Fruit fly (Drosophila melanogaster) whole organism, embryonic: ENCODE measurements around the gene CG13297.
A peak's percentile ranks its signal among the peaks of the same experiment; 100 is the strongest.

ENCODE experiments used
- CG11398 ChIP-seq: fragments of 200-800 bp; sonication (Bioruptor generic); optimal IDR thresholded peaks from 2 replicates; lab custom pipeline; 2016; ENCODE audit warnings: missing biosample characterization, missing genetic modification characterization
- CG11695 ChIP-seq: fragments of 200-800 bp; sonication (Bioruptor generic); IDR thresholded peaks from 3 replicates; pipeline ENCODE4 v1.3.6; 2022; ENCODE audit warnings: missing biosample characterization, missing genetic modification characterization
- CG11696 ChIP-seq: fragments of 200-800 bp; sonication (Bioruptor generic); IDR thresholded peaks from 2 replicates; pipeline ENCODE4 v1.3.6; 2022; ENCODE audit warnings: missing biosample characterization, missing genetic modification characterization
- CG1233 ChIP-seq: fragments of 200-800 bp; sonication (Bioruptor generic); optimal IDR thresholded peaks from 4 replicates; lab custom pipeline; 2018; ENCODE audit warnings: missing biosample characterization, mild to moderate bottlenecking, missing genetic modification characterization
- CG14050 ChIP-seq: fragments of 200-800 bp; sonication (Bioruptor generic); IDR thresholded peaks from 3 replicates; pipeline ENCODE4 v1.3.6; 2022; ENCODE audit warnings: missing biosample characterization, missing genetic modification characterization
- CG1529 ChIP-seq: fragments of 200-800 bp; sonication (Bioruptor generic); optimal IDR thresholded peaks from 3 replicates; lab custom pipeline; 2018; ENCODE audit warnings: missing biosample characterization, missing genetic modification characterization
- CG17328 ChIP-seq: fragments of 200-800 bp; sonication (Bioruptor generic); IDR thresholded peaks from 2 replicates; pipeline ENCODE4 v1.3.6; 2022; ENCODE audit warnings: missing biosample characterization, missing genetic modification characterization
- CG2202 ChIP-seq: fragments of 200-800 bp; sonication (Bioruptor generic); optimal IDR thresholded peaks from 2 replicates; lab custom pipeline; 2018; ENCODE audit warnings: missing biosample characterization, mild to moderate bottlenecking, missing genetic modification characterization
- CG4328 ChIP-seq: fragments of 200-800 bp; sonication (Bioruptor generic); optimal IDR thresholded peaks from 3 replicates; lab custom pipeline; 2017; ENCODE audit warnings: missing biosample characterization, missing genetic modification reagents, missing genetic modification characterization
- CG4424 ChIP-seq: fragments of 200-800 bp; sonication (Bioruptor generic); optimal IDR thresholded peaks from 3 replicates; lab custom pipeline; 2016; ENCODE audit warnings: missing biosample characterization, missing genetic modification characterization
- CG6765 ChIP-seq: fragments of 200-800 bp; sonication (Bioruptor generic); optimal IDR thresholded peaks from 3 replicates; lab custom pipeline; 2017; ENCODE audit warnings: missing biosample characterization, mild to moderate bottlenecking, missing genetic modification characterization
- CG7357 ChIP-seq: fragments of 200-800 bp; sonication (Bioruptor generic); IDR thresholded peaks from 3 replicates; pipeline ENCODE4 v1.3.6; 2022; ENCODE audit warnings: missing biosample characterization, missing genetic modification characterization
- CG9797 ChIP-seq: fragments of 200-800 bp; sonication (Bioruptor generic); optimal IDR thresholded peaks from 3 replicates; lab custom pipeline; 2018; ENCODE audit warnings: missing biosample characterization, mild to moderate bottlenecking, missing genetic modification characterization
- CTCF ChIP-seq: fragments of 200-800 bp; sonication (Bioruptor generic); optimal IDR thresholded peaks from 2 replicates; lab custom pipeline; 2017; ENCODE audit warnings: missing biosample characterization, mild to moderate bottlenecking, missing genetic modification characterization, moderate library complexity
- Deaf1 ChIP-seq: fragments of 200-800 bp; optimal IDR thresholded peaks from 3 replicates; lab custom pipeline; 2019; ENCODE audit warnings: missing biosample characterization, mild to moderate bottlenecking, missing genetic modification characterization, moderate library complexity
- Ets65A ChIP-seq: fragments of 200-800 bp; sonication (Bioruptor generic); peaks from one replicate; lab custom pipeline; 2016; ENCODE audit warnings: missing biosample characterization, missing genetic modification characterization
- Hand ChIP-seq: fragments of 200-800 bp; sonication (Bioruptor generic); optimal IDR thresholded peaks from 2 replicates; lab custom pipeline; 2017; ENCODE audit warnings: mild to moderate bottlenecking, missing biosample characterization, missing genetic modification reagents, missing genetic modification characterization
- Hr51 ChIP-seq, 2 experiments: fragments of 200-800 bp; sonication (Bioruptor generic); optimal IDR thresholded peaks; 2 replicates in 1 of 2; 3 replicates in 1 of 2; lab custom pipeline; 2016 to 2018; ENCODE audit warnings: missing biosample characterization in 2 of 2, missing genetic modification characterization in 2 of 2, mild to moderate bottlenecking in 1 of 2, moderate library complexity in 1 of 2
- Lhr ChIP-seq: fragments of 200-800 bp; sonication (Bioruptor generic); optimal IDR thresholded peaks from 3 replicates; lab custom pipeline; 2017; ENCODE audit warnings: mild to moderate bottlenecking, missing biosample characterization, missing genetic modification reagents, missing genetic modification characterization
- Meics ChIP-seq: fragments of 200-800 bp; sonication (Bioruptor generic); optimal IDR thresholded peaks from 2 replicates; lab custom pipeline; 2017; ENCODE audit warnings: missing biosample characterization, mild to moderate bottlenecking, missing genetic modification characterization
- Nf-YB ChIP-seq: fragments of 200-800 bp; sonication (Bioruptor generic); optimal IDR thresholded peaks from 3 replicates; lab custom pipeline; 2019; ENCODE audit warnings: missing biosample characterization, mild to moderate bottlenecking, missing genetic modification characterization, moderate library complexity
- Sox100B ChIP-seq: fragments of 200-800 bp; sonication (Bioruptor generic); optimal IDR thresholded peaks from 3 replicates; lab custom pipeline; 2018; ENCODE audit warnings: missing biosample characterization, mild to moderate bottlenecking, missing genetic modification characterization
- Sry-δ ChIP-seq: fragments of 200-800 bp; sonication (Bioruptor generic); optimal IDR thresholded peaks from 2 replicates; lab custom pipeline; 2016; ENCODE audit warnings: missing biosample characterization, missing genetic modification characterization
- Stat92E ChIP-seq, 3 experiments: fragments of >200 bp in 2 of 3; fragments of 200-800 bp in 1 of 3; sonication (Bioruptor generic) in 1 of 3; optimal IDR thresholded peaks; 2 replicates each; lab custom pipeline; 2017 to 2019; ENCODE audit warnings: missing biosample characterization in 3 of 3, missing genetic modification characterization in 3 of 3, mild to moderate bottlenecking in 1 of 3, moderate library complexity in 1 of 3
- Taf1 ChIP-seq: fragments of 200-800 bp; sonication (Bioruptor generic); IDR thresholded peaks from 2 replicates; pipeline ENCODE4 v1.3.6; 2022; ENCODE audit warnings: missing biosample characterization, missing genetic modification characterization
- amos ChIP-seq: fragments of 200-800 bp; sonication (Bioruptor generic); IDR thresholded peaks from 2 replicates; pipeline ENCODE4 v1.3.6; 2022; ENCODE audit warnings: missing biosample characterization, missing genetic modification characterization; ENCODE audit not compliant: partially characterized antibody
- ash1 ChIP-seq: fragments of 200-800 bp; sonication (Bioruptor generic); optimal IDR thresholded peaks from 2 replicates; lab custom pipeline; 2018; ENCODE audit warnings: missing biosample characterization, mild to moderate bottlenecking, missing genetic modification characterization
- bbx ChIP-seq: fragments of 200-800 bp; sonication (Bioruptor generic); IDR thresholded peaks from 2 replicates; pipeline ENCODE4 v1.3.6; 2022; ENCODE audit warnings: missing biosample characterization, missing genetic modification characterization; ENCODE audit not compliant: partially characterized antibody
- bsh ChIP-seq, 2 experiments: fragments of 200-800 bp; sonication (Bioruptor generic); optimal IDR thresholded peaks; 2 replicates each; lab custom pipeline; 2017 to 2018; ENCODE audit warnings: mild to moderate bottlenecking in 2 of 2, missing biosample characterization in 2 of 2, missing genetic modification characterization in 2 of 2, moderate library complexity in 1 of 2
- cad ChIP-seq: fragments of >200 bp; optimal IDR thresholded peaks from 2 replicates; lab custom pipeline; 2017; ENCODE audit warnings: missing biosample characterization, missing genetic modification characterization
- crc ChIP-seq: fragments of 200-800 bp; sonication (Bioruptor generic); optimal IDR thresholded peaks from 2 replicates; lab custom pipeline; 2016; ENCODE audit warnings: missing biosample characterization, missing genetic modification characterization
- cwo ChIP-seq: fragments of 200-800 bp; sonication (Bioruptor generic); optimal IDR thresholded peaks from 3 replicates; lab custom pipeline; 2017; ENCODE audit warnings: missing biosample characterization, missing genetic modification characterization, mild to moderate bottlenecking, moderate library complexity, missing genetic modification reagents
- dan ChIP-seq: fragments of 200-800 bp; sonication (Bioruptor generic); IDR thresholded peaks from 2 replicates; pipeline ENCODE4 v1.3.6; 2022; ENCODE audit warnings: missing biosample characterization, missing genetic modification characterization
- ewg ChIP-seq: fragments of 200-800 bp; sonication (Bioruptor generic); optimal IDR thresholded peaks from 3 replicates; lab custom pipeline; 2017; ENCODE audit warnings: mild to moderate bottlenecking, missing biosample characterization, missing genetic modification reagents, missing genetic modification characterization
- exex ChIP-seq: fragments of 200-800 bp; sonication (Bioruptor generic); optimal IDR thresholded peaks from 4 replicates; lab custom pipeline; 2018; ENCODE audit warnings: missing biosample characterization, mild to moderate bottlenecking, missing genetic modification characterization, moderate library complexity
- her ChIP-seq: fragments of 200-800 bp; sonication (Bioruptor generic); optimal IDR thresholded peaks from 2 replicates; lab custom pipeline; 2016; ENCODE audit warnings: missing biosample characterization, missing genetic modification characterization
- jigr1 ChIP-seq: fragments of 200-800 bp; sonication (Bioruptor generic); IDR thresholded peaks from 3 replicates; pipeline ENCODE4 v1.3.6; 2022; ENCODE audit warnings: missing biosample characterization, missing genetic modification characterization
- lilli ChIP-seq: fragments of 200-800 bp; sonication (Bioruptor generic); optimal IDR thresholded peaks from 3 replicates; lab custom pipeline; 2016; ENCODE audit warnings: missing biosample characterization, missing genetic modification characterization
- mam ChIP-seq: fragments of 200-800 bp; sonication (Bioruptor generic); optimal IDR thresholded peaks from 3 replicates; lab custom pipeline; 2016; ENCODE audit warnings: missing biosample characterization, missing genetic modification characterization
- nerfin-1 ChIP-seq: fragments of 200-800 bp; sonication (Bioruptor generic); optimal IDR thresholded peaks from 3 replicates; lab custom pipeline; 2019; ENCODE audit warnings: missing biosample characterization, mild to moderate bottlenecking, missing genetic modification characterization, moderate library complexity
- pfk ChIP-seq: fragments of 200-800 bp; sonication (Bioruptor generic); optimal IDR thresholded peaks from 2 replicates; lab custom pipeline; 2018; ENCODE audit warnings: missing biosample characterization, mild to moderate bottlenecking, missing genetic modification characterization, moderate library complexity
- ranshi ChIP-seq: fragments of 200-800 bp; sonication (Bioruptor generic); IDR thresholded peaks from 2 replicates; pipeline ENCODE4 v1.3.6; 2022; ENCODE audit warnings: missing biosample characterization, missing genetic modification characterization
- rib ChIP-seq: fragments of 200-800 bp; sonication (Bioruptor generic); IDR thresholded peaks from 2 replicates; pipeline ENCODE4 v1.3.6; 2022; ENCODE audit warnings: missing biosample characterization, missing genetic modification characterization
- salm ChIP-seq: fragments of 200-800 bp; sonication (Bioruptor generic); optimal IDR thresholded peaks from 2 replicates; lab custom pipeline; 2018; ENCODE audit warnings: missing biosample characterization, mild to moderate bottlenecking, missing genetic modification characterization
- sd ChIP-seq: fragments of 200-800 bp; sonication (Bioruptor generic); optimal IDR thresholded peaks from 3 replicates; lab custom pipeline; 2018; ENCODE audit warnings: missing biosample characterization, mild to moderate bottlenecking, missing genetic modification characterization, moderate library complexity
- sug ChIP-seq: fragments of 200-800 bp; optimal IDR thresholded peaks from 2 replicates; lab custom pipeline; 2019; ENCODE audit warnings: missing biosample characterization, mild to moderate bottlenecking, missing genetic modification characterization, moderate library complexity
- tin ChIP-seq: fragments of 200-800 bp; sonication (Bioruptor generic); optimal IDR thresholded peaks from 3 replicates; lab custom pipeline; 2016; ENCODE audit warnings: missing biosample characterization, missing genetic modification characterization
- tna ChIP-seq: fragments of 200-800 bp; sonication (Bioruptor generic); IDR thresholded peaks from 2 replicates; pipeline ENCODE4 v1.3.6; 2022; ENCODE audit warnings: missing biosample characterization, missing genetic modification characterization; ENCODE audit not compliant: partially characterized antibody
- tup ChIP-seq: fragments of 200-800 bp; sonication (Bioruptor generic); optimal IDR thresholded peaks from 2 replicates; lab custom pipeline; 2016; ENCODE audit warnings: missing biosample characterization, mild to moderate bottlenecking, missing genetic modification characterization, moderate library complexity
- unpg ChIP-seq: fragments of 200-800 bp; sonication (Bioruptor generic); optimal IDR thresholded peaks from 3 replicates; lab custom pipeline; 2018; ENCODE audit warnings: missing biosample characterization, mild to moderate bottlenecking, missing genetic modification characterization, moderate library complexity

The CG13297 gene

dm6 chr3L:6184884-6185438 lies 27.8 kb upstream of the CG13297 start, which contains the start of the genes D19B and CG43293 (continued):
- peak; percentile 76 for TF ChIP-seq CG4328 (GFP tag; lab: Kevin White, UChicago)
- TF ChIP-seq CG4424 (GFP tag; lab: Kevin White, UChicago): peak; percentile 88
- TF ChIP-seq cwo (GFP tag; lab: Kevin White, UChicago): peak; percentile 81
- peak; percentile 63 for TF ChIP-seq Lhr (GFP tag; lab: Kevin White, UChicago)
- TF ChIP-seq dan: no peak
- TF ChIP-seq mam (GFP tag; lab: Kevin White, UChicago): peak; percentile 94
- TF ChIP-seq cad: no peak
- TF ChIP-seq her (GFP tag; lab: Kevin White, UChicago): peak; percentile 88
- peak; percentile 92 for TF ChIP-seq CG17328
- TF ChIP-seq CG1529 (GFP tag; lab: Kevin White, UChicago): peak; percentile 72
- TF ChIP-seq nerfin-1 (tag; lab: Kevin White, UChicago): peak; percentile 58
- peak; percentile 31 for TF ChIP-seq pfk (GFP tag; lab: Kevin White, UChicago)
- peak; percentile 54; the same call in 1 of the 3 replicates for TF ChIP-seq CG7357
- peak; percentile 78 for TF ChIP-seq ash1 (GFP tag; lab: Kevin White, UChicago)
- TF ChIP-seq Taf1 (GFP tag; lab: Robert Waterston, UW): peak; percentile 82
- no peak for TF ChIP-seq exex (tag; lab: Kevin White, UChicago)
- no peak for TF ChIP-seq Stat92E (GFP tag; optimal IDR thresholded peaks at IDR 0.05; lab: Kevin White, UChicago)
- peak; percentile 92 for TF ChIP-seq rib (GFP tag; lab: Robert Waterston, UW)
- peak; percentile 75 for TF ChIP-seq sd (tag; lab: Kevin White, UChicago)
- peak; percentile 90 for TF ChIP-seq ranshi (GFP tag; lab: Robert Waterston, UW)
- TF ChIP-seq CG6765 (GFP tag; lab: Kevin White, UChicago): peak; percentile 81
- peak; percentile 90 for TF ChIP-seq Sry-δ (GFP tag; lab: Kevin White, UChicago)
- peak; percentile 62 for TF ChIP-seq Hand (GFP tag; lab: Kevin White, UChicago)
- peak; percentile 55; the same call in 1 of the 2 replicates for TF ChIP-seq amos
- peak; percentile 80 for TF ChIP-seq sug
- TF ChIP-seq lilli (GFP tag; lab: Kevin White, UChicago): peak; percentile 95
- peak; percentile 92 for TF ChIP-seq tin (GFP tag; lab: Kevin White, UChicago)
- TF ChIP-seq tna (GFP tag; lab: Robert Waterston, UW): peak; percentile 59; the same call in 1 of the 2 replicates
- peak; percentile 62 for TF ChIP-seq Deaf1 (tag; lab: Kevin White, UChicago)
- TF ChIP-seq CG11695 (GFP tag; lab: Robert Waterston, UW): peak; percentile 90
- peak; percentile 85 to 86 for TF ChIP-seq Hr51 (GFP tag; optimal IDR thresholded peaks at IDR 0.05; lab: Kevin White, UChicago)
- peak; percentile 57 for TF ChIP-seq salm (tag; lab: Kevin White, UChicago)
- TF ChIP-seq tup (GFP tag; lab: Kevin White, UChicago): peak; percentile 84
- peak; percentile 82 to 90 for TF ChIP-seq bsh (GFP tag; optimal IDR thresholded peaks at IDR 0.05; lab: Kevin White, UChicago)
- TF ChIP-seq bbx: peak; percentile 77
- peak; percentile 75 for TF ChIP-seq CG2202 (tag; lab: Kevin White, UChicago)
- TF ChIP-seq Sox100B (GFP tag; lab: Kevin White, UChicago): peak; percentile 85
- peak; percentile 90 for TF ChIP-seq ewg
- peak; percentile 90 for TF ChIP-seq CG1233
- peak; percentile 69 for TF ChIP-seq Nf-YB
- no peak for TF ChIP-seq CTCF (GFP tag; lab: Kevin White, UChicago)
- peak; percentile 82 for TF ChIP-seq CG14050 (GFP tag; lab: Robert Waterston, UW)
- TF ChIP-seq CG11696 (GFP tag; lab: Robert Waterston, UW): peak; percentile 99
- peak; percentile 35 for TF ChIP-seq CG9797 (GFP tag; lab: Kevin White, UChicago)
- TF ChIP-seq CG11398: peak; percentile 64
- peak; percentile 98 for TF ChIP-seq Ets65A
- peak; percentile 88 for TF ChIP-seq unpg (GFP tag; lab: Kevin White, UChicago)
- TF ChIP-seq crc (GFP tag; lab: Kevin White, UChicago): peak; percentile 81
- TF ChIP-seq Meics: peak; percentile 90
- 0 out of 3 replicates have a peak, but pooled peaks have one; percentile 24 for TF ChIP-seq jigr1 (GFP tag; lab: Robert Waterston, UW)
